Worm (Caenorhabditis elegans) whole organism, L2 larva: Measurements from ENCODE around the gene F59G1.4.

Source experiments
- lin-13 ChIP-seq: fragments of 150-350 bp; optimal IDR thresholded peaks from 2 replicates; lab custom pipeline; 2014; ENCODE audit warnings: missing biosample characterization, missing genetic modification reagents, missing genetic modification characterization
- lin-39 ChIP-seq: fragments of 150-350 bp; optimal IDR thresholded peaks from 2 replicates; lab custom pipeline; 2014; ENCODE audit warnings: missing biosample characterization, missing genetic modification reagents, missing genetic modification characterization
- lsy-2 ChIP-seq, 2 experiments: fragments of 150-350 bp in 1 of 2; sonication (generic microtip) in 1 of 2; optimal IDR thresholded peaks; 2 replicates each; lab custom pipeline; 2014 to 2017; ENCODE audit warnings: missing biosample characterization in 2 of 2, missing genetic modification characterization in 2 of 2
- snpc-4 ChIP-seq: fragments of 150-350 bp; optimal IDR thresholded peaks from 2 replicates; lab custom pipeline; 2014; ENCODE audit warnings: missing biosample characterization, missing genetic modification characterization

DNA sequence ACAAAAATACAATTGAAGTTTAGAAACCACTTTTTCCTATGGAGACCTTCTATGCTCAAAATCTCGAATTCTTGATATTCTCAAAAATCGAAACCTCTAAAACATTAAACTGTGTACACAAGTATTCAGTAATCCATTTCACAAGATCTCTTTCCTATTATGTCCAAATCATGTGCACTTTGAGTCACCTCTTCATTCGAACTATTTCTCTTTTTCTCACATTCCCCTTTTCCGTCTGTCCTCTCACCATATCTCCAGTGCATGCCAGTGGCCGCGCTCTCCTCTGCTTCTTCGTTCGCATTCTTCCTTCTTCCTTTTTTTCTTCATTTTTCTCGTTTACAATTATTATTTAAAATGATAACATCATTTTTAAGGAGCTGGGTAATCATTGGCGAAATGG is 46.6 kb downstream of the F59G1.4 start, which contains the start of gene F28B12.1:
- TF ChIP-seq lsy-2 (tag; optimal IDR thresholded peaks at IDR 0.05; lab: Kevin White, UChicago) = peak in 1 of 2 experiments; percentile 61
- no peak for TF ChIP-seq lin-39 (tag; lab: Kevin White, UChicago)
- no peak for TF ChIP-seq snpc-4 (tag; lab: Kevin White, UChicago)
- no peak for TF ChIP-seq lin-13 (GFP tag; lab: Kevin White, UChicago)
